Worm (Caenorhabditis elegans): Measurements from ENCODE around the gene ubxn-6.

- TF ChIP-seq mdl-1 (tag; optimal IDR thresholded peaks at IDR 0.05) (no peak), F44E2.7 (GFP tag; IDR thresholded peaks at IDR 0.05) (no peak), lsy-2 (tag; optimal IDR thresholded peaks at IDR 0.05) (no peak), nhr-77 (tag; optimal IDR thresholded peaks at IDR 0.05) (no peak), lin-39 (tag; optimal IDR thresholded peaks at IDR 0.05) (no peak), ztf-11 (tag; optimal IDR thresholded peaks at IDR 0.05) (no peak), ama-1 (optimal IDR thresholded peaks at IDR 0.05) (no peak)
Observed at ce11 chrIV:4780129-4780528, 29.2 kb downstream of the ubxn-6 start, which contains the start of gene set-15.

Data from whole organism, L4 larva.